Worm (Caenorhabditis elegans) whole organism, late embryonic: ENCODE data around the gene unc-77.

Experiments
- C08G9.2 ChIP-seq: sonication (generic microtip); optimal IDR thresholded peaks from 2 replicates; lab custom pipeline; 2016; ENCODE audit warnings: mild to moderate bottlenecking, missing genetic modification characterization, moderate library complexity, missing compliant biosample characterization
- C38D4.7 ChIP-seq: fragments of 200-800 bp; sonication (Bioruptor generic); optimal IDR thresholded peaks from 2 replicates; lab custom pipeline; 2018; ENCODE audit warnings: mild to moderate bottlenecking, missing genetic modification characterization, moderate library complexity, missing compliant biosample characterization
- K02D7.2 ChIP-seq: sonication (generic microtip); optimal IDR thresholded peaks from 2 replicates; lab custom pipeline; 2017; ENCODE audit warnings: mild to moderate bottlenecking, missing genetic modification characterization, missing compliant biosample characterization
- T23F11.4 ChIP-seq: fragments of 200-800 bp; sonication (Bioruptor generic); optimal IDR thresholded peaks from 2 replicates; lab custom pipeline; 2018; ENCODE audit warnings: mild to moderate bottlenecking, missing genetic modification characterization, missing compliant biosample characterization
- ahr-1 ChIP-seq: sonication (generic microtip); optimal IDR thresholded peaks from 2 replicates; lab custom pipeline; 2016; ENCODE audit warnings: missing genetic modification characterization, missing compliant biosample characterization
- ceh-14 ChIP-seq: sonication (generic microtip); optimal IDR thresholded peaks from 2 replicates; lab custom pipeline; 2016; ENCODE audit warnings: missing genotype, missing genetic modification characterization, missing compliant biosample characterization
- ceh-18 ChIP-seq: sonication (generic microtip); optimal IDR thresholded peaks from 2 replicates; lab custom pipeline; 2016; ENCODE audit warnings: missing genetic modification characterization, missing compliant biosample characterization
- ceh-19 ChIP-seq: fragments of 200-800 bp; sonication (Bioruptor generic); optimal IDR thresholded peaks from 2 replicates; lab custom pipeline; 2018; ENCODE audit warnings: mild to moderate bottlenecking, missing genetic modification characterization, missing compliant biosample characterization
- ceh-2 ChIP-seq: sonication (generic microtip); optimal IDR thresholded peaks from 2 replicates; lab custom pipeline; 2016; ENCODE audit warnings: missing genotype, missing genetic modification characterization, missing compliant biosample characterization
- ceh-22 ChIP-seq: sonication (generic microtip); optimal IDR thresholded peaks from 2 replicates; lab custom pipeline; 2017; ENCODE audit warnings: missing biosample characterization, missing genetic modification characterization
- ceh-30 ChIP-seq: fragments of 150-350 bp; optimal IDR thresholded peaks from 2 replicates; lab custom pipeline; 2014; ENCODE audit warnings: missing biosample characterization, missing genetic modification characterization
- ceh-34 ChIP-seq: sonication (generic microtip); optimal IDR thresholded peaks from 2 replicates; lab custom pipeline; 2016; ENCODE audit warnings: mild to moderate bottlenecking, missing genetic modification characterization, missing compliant biosample characterization
- ceh-48 ChIP-seq: sonication (generic microtip); optimal IDR thresholded peaks from 2 replicates; lab custom pipeline; 2016; ENCODE audit warnings: missing genetic modification characterization, inconsistent platforms, missing compliant biosample characterization
- ceh-6 ChIP-seq: fragments of 200-800 bp; sonication (Bioruptor generic); optimal IDR thresholded peaks from 2 replicates; lab custom pipeline; 2018; ENCODE audit warnings: mild to moderate bottlenecking, missing genetic modification characterization, missing compliant biosample characterization
- che-1 ChIP-seq: sonication (generic microtip); optimal IDR thresholded peaks from 2 replicates; lab custom pipeline; 2016; ENCODE audit warnings: mild to moderate bottlenecking, missing genetic modification characterization, missing compliant biosample characterization
- dmd-4 ChIP-seq: sonication (generic microtip); optimal IDR thresholded peaks from 2 replicates; lab custom pipeline; 2016; ENCODE audit warnings: borderline replicate concordance, missing genetic modification characterization, missing compliant biosample characterization
- elt-2 ChIP-seq: sonication (generic microtip); optimal IDR thresholded peaks from 2 replicates; lab custom pipeline; 2016; ENCODE audit warnings: missing genetic modification reagents, missing genetic modification characterization, missing compliant biosample characterization
- ets-4 ChIP-seq: sonication (generic microtip); optimal IDR thresholded peaks from 2 replicates; lab custom pipeline; 2016; ENCODE audit warnings: missing genetic modification characterization, missing compliant biosample characterization
- eyg-1 ChIP-seq: sonication (generic microtip); optimal IDR thresholded peaks from 2 replicates; lab custom pipeline; 2016; ENCODE audit warnings: missing genotype, missing genetic modification characterization, missing compliant biosample characterization
- fkh-10 ChIP-seq: fragments of 150-350 bp; optimal IDR thresholded peaks from 2 replicates; lab custom pipeline; 2014; ENCODE audit warnings: missing biosample characterization, missing genetic modification reagents, missing genetic modification characterization
- hlh-15 ChIP-seq: sonication (generic microtip); optimal IDR thresholded peaks from 2 replicates; lab custom pipeline; 2016; ENCODE audit warnings: missing genetic modification characterization, missing compliant biosample characterization
- hlh-30 ChIP-seq: sonication (generic microtip); optimal IDR thresholded peaks from 2 replicates; lab custom pipeline; 2017; ENCODE audit warnings: antibody characterized with exemption, missing genetic modification characterization, missing compliant biosample characterization; ENCODE audit not compliant: insufficient read depth
- hlh-6 ChIP-seq: sonication (generic microtip); optimal IDR thresholded peaks from 2 replicates; lab custom pipeline; 2016; ENCODE audit warnings: missing genotype, missing genetic modification characterization, missing compliant biosample characterization
- hlh-8 ChIP-seq: sonication (generic microtip); optimal IDR thresholded peaks from 2 replicates; lab custom pipeline; 2016; ENCODE audit warnings: missing genotype, missing genetic modification characterization, missing compliant biosample characterization
- mec-3 ChIP-seq: sonication (generic microtip); optimal IDR thresholded peaks from 2 replicates; lab custom pipeline; 2016; ENCODE audit warnings: borderline replicate concordance, missing genetic modification characterization, missing compliant biosample characterization
- nhr-232 ChIP-seq: sonication (generic microtip); optimal IDR thresholded peaks from 2 replicates; lab custom pipeline; 2016; ENCODE audit warnings: missing genetic modification characterization, missing compliant biosample characterization
- npax-4 ChIP-seq: sonication (generic microtip); optimal IDR thresholded peaks from 2 replicates; lab custom pipeline; 2016; ENCODE audit warnings: missing genetic modification characterization, missing compliant biosample characterization
- pha-2 ChIP-seq: sonication (generic microtip); optimal IDR thresholded peaks from 2 replicates; lab custom pipeline; 2017; ENCODE audit warnings: mild to moderate bottlenecking, missing genetic modification characterization, missing compliant biosample characterization
- ref-2 ChIP-seq: sonication (generic microtip); optimal IDR thresholded peaks from 2 replicates; lab custom pipeline; 2016; ENCODE audit warnings: missing genetic modification characterization, missing compliant biosample characterization
- rnt-1 ChIP-seq: sonication (generic microtip); optimal IDR thresholded peaks from 2 replicates; lab custom pipeline; 2016; ENCODE audit warnings: missing genetic modification characterization, missing compliant biosample characterization
- sox-2 ChIP-seq: fragments of 200-800 bp; sonication (Bioruptor generic); IDR thresholded peaks from 2 replicates; pipeline ENCODE4 v1.3.6; 2022; ENCODE audit warnings: missing genetic modification reagents, missing genetic modification characterization, missing compliant biosample characterization
- unc-42 ChIP-seq: sonication (generic microtip); optimal IDR thresholded peaks from 2 replicates; lab custom pipeline; 2016; ENCODE audit warnings: missing genotype, missing genetic modification characterization, missing compliant biosample characterization
- unc-55 ChIP-seq: sonication (generic microtip); optimal IDR thresholded peaks from 2 replicates; lab custom pipeline; 2017; ENCODE audit warnings: missing biosample characterization, missing genetic modification reagents, missing genetic modification characterization
- ztf-16 ChIP-seq: sonication (generic microtip); optimal IDR thresholded peaks from 2 replicates; lab custom pipeline; 2017; ENCODE audit warnings: missing genetic modification characterization, missing compliant biosample characterization

unc-77 gene

DNA sequence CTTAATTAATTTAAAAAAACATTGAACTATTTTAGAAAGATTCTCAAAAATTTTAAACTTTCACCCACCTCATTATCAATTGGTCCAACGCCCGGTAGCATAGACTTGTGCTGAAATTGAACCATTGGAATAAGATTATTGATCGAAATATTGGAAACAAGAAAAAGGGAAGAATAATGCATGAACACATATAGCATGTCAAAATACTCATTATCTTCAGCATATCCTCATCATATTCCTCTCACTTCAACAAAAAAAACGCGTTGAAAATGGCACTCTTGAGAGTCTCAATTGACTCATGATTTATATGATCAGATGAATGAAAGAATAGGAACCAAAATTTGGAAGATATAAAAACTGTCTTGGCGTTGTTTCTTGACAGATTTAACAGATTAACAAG lies at the start of gene unc-77:
TSS of gene unc-77 (minus strand) at position 101 of the 400 bp plus-strand sequence.
- TF ChIP-seq eyg-1 (tag; lab: Kevin White, UChicago) (no peak), fkh-10 (GFP tag; lab: Kevin White, UChicago) (no peak), ceh-2 (no peak)

DNA sequence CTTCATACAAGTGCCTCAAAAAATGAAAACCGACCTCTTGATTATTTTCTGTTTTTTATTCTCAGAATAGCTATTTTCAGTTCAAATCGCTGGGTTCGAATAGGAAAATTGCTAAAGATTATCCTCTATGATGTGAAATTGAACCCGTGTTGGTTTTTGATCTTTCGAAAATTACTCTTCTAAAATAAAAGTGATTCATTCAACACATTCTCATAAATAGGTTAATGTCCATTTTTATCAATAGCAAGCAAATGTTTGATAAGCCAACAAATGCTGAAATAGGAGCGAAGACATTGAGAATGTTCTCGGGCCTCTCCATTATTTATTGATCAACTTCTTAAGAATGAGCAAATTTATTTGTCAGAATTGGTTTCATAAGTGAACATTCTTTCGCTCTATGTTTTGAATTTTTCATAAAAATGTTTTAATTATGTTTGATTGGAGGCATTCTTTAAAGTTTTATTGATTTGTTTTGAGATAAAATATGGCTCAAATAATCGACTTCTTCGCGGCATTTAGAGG lies 49.2 kb upstream of the unc-77 start, which contains the start of gene F58F9.3:
TSS of gene F58F9.3 (plus strand) at position 472 of the 522 bp plus-strand sequence.
- no peak for TF ChIP-seq ref-2
- TF ChIP-seq unc-55: no peak
- no peak for TF ChIP-seq ztf-16 (tag; lab: Kevin White, UChicago)
- TF ChIP-seq hlh-6: no peak
- no peak for TF ChIP-seq ceh-34 (tag; lab: Kevin White, UChicago)
- TF ChIP-seq mec-3 (tag; lab: Kevin White, UChicago): no peak
- TF ChIP-seq hlh-30 (tag; lab: Kevin White, UChicago): no peak
- no peak for TF ChIP-seq ets-4 (tag; lab: Kevin White, UChicago)
- TF ChIP-seq ceh-6 (GFP tag; lab: Kevin White, UChicago): no peak
- TF ChIP-seq dmd-4 (tag; lab: Kevin White, UChicago): no peak

ce11 chrIV:6230560-6231073 lies 47.0 kb upstream of the unc-77 start, which contains the start of gene F58F9.4:
Gene F58F9.4 (plus strand): TSS chrIV:6231023.
- TF ChIP-seq elt-2 (no peak), ets-4 (tag; lab: Kevin White, UChicago) (no peak), hlh-30 (tag; lab: Kevin White, UChicago) (no peak), C08G9.2 (tag; lab: Kevin White, UChicago) (no peak), hlh-8 (tag; lab: Kevin White, UChicago) (no peak), C38D4.7 (no peak), ahr-1 (tag; lab: Kevin White, UChicago) (no peak), ceh-2 (no peak), ceh-18 (tag; lab: Kevin White, UChicago) (no peak), che-1 (tag; lab: Kevin White, UChicago) (no peak), hlh-15 (no peak), T23F11.4 (GFP tag; lab: Kevin White, UChicago) (no peak), sox-2 (GFP tag; lab: Robert Waterston, UW) (no peak), ceh-6 (GFP tag; lab: Kevin White, UChicago) (no peak), ceh-22 (tag; lab: Kevin White, UChicago) (no peak), npax-4 (no peak), hlh-6 (no peak), K02D7.2 (no peak)

DNA sequence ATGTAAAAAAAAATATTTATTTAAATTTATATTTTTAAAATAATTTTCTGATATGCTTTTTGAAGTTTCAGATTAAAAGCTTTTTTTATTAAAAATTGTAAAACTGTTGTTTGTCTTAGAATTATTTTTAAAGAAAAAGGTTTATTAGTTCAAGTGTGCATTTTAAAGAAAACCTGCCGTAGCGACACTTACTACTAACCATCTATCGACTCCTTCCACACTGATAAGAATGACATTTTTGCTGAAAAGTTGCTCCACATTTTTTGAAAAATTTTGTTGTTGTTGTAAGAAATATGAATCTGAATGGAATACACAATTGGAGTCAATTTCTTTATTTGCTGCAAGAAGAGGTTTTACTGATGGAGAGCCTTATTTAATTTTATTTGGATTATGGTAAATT lies 44.3 kb upstream of the unc-77 start, which contains the start of gene C49A9.1:
TSS of gene C49A9.1 (plus strand) at position 217 of the 400 bp plus-strand sequence.
- TF ChIP-seq unc-42 (tag; lab: Kevin White, UChicago) (no peak), ceh-14 (no peak)

DNA sequence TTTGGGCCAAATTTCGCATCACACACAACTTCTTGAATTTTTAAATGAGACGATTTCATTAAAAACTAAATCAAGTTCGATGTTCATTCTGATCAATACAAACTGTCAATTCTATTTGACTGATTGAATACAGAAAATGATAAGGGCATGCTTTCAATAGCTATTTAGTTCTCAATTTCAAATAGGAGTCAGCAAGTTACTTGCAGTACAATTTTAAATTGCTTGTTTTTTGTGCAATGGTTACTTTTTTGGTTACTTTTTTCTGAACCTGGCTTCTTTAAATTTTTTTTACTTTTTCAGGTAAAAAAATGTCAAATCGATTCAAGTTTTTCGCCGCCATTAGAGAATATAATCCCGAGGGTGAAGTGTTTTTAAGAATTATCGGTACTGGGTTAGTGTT lies 41.5 kb upstream of the unc-77 start, which contains the start of gene C49A9.2:
TSS of gene C49A9.2 (plus strand) at position 301 of the 400 bp plus-strand sequence.
- TF ChIP-seq nhr-232 (tag; lab: Kevin White, UChicago) (no peak), ceh-48 (tag; lab: Kevin White, UChicago) (no peak)

DNA sequence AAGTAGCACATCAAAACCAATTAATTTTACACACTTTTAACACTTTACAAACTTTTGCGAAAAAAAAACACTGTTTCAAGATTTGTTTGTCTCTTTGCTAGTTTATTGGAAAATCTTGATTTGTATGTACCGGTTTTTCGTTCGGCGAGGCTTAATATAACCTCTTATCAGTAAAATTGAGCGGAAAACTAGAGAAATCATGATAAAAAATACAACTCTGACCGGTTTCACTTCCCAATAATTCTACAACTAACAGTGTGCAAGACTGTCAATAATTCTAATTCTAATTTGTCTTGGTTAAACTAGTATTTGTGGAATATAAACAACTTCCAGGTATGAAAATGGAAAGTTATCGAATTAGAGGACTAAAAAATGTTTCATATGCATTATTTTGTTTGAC lies 38.2 kb upstream of the unc-77 start, which contains the start of gene C49A9.3:
TSS of gene C49A9.3 (plus strand) at position 212 of the 400 bp plus-strand sequence.
- TF ChIP-seq npax-4: no peak
- TF ChIP-seq ceh-22 (tag; lab: Kevin White, UChicago): no peak
- TF ChIP-seq pha-2 (tag; lab: Kevin White, UChicago): no peak
- no peak for TF ChIP-seq ceh-30 (tag; lab: Kevin White, UChicago)
- no peak for TF ChIP-seq rnt-1 (tag; lab: Kevin White, UChicago)
- no peak for TF ChIP-seq hlh-15
- TF ChIP-seq ceh-19 (GFP tag; lab: Kevin White, UChicago): no peak
